Fruit fly (Drosophila melanogaster) whole organism, embryonic: ENCODE results near the gene Rnmt.

ENCODE experiments used
- Asciz ChIP-seq: fragments of 200-800 bp; sonication (Bioruptor generic); optimal IDR thresholded peaks from 2 replicates; lab custom pipeline; 2017; ENCODE audit warnings: missing biosample characterization, mild to moderate bottlenecking, missing genetic modification characterization, missing genetic modification reagents
- CG10565 ChIP-seq: fragments of 200-800 bp; sonication (Bioruptor generic); optimal IDR thresholded peaks from 3 replicates; lab custom pipeline; 2016; ENCODE audit warnings: missing biosample characterization, mild to moderate bottlenecking, missing genetic modification characterization
- CG10979 ChIP-seq: fragments of 200-800 bp; sonication (Bioruptor generic); optimal IDR thresholded peaks from 2 replicates; lab custom pipeline; 2018; ENCODE audit warnings: missing biosample characterization, mild to moderate bottlenecking, missing genetic modification characterization, moderate library complexity
- CG11560 ChIP-seq: fragments of 200-800 bp; sonication (Bioruptor generic); IDR thresholded peaks from 3 replicates; pipeline ENCODE4 v1.3.6; 2022; ENCODE audit warnings: missing biosample characterization, missing genetic modification characterization
- CG12391 ChIP-seq: fragments of 200-800 bp; sonication (Bioruptor generic); optimal IDR thresholded peaks from 3 replicates; lab custom pipeline; 2018; ENCODE audit warnings: missing biosample characterization, mild to moderate bottlenecking, missing genetic modification characterization, moderate library complexity
- CG14441 ChIP-seq: fragments of 200-800 bp; sonication (Bioruptor generic); IDR thresholded peaks from 2 replicates; pipeline ENCODE4 v1.3.6; 2022; ENCODE audit warnings: missing biosample characterization, missing genetic modification characterization
- CG16813 ChIP-seq: fragments of 200-800 bp; sonication (Bioruptor generic); IDR thresholded peaks from 3 replicates; pipeline ENCODE4 v1.3.6; 2022; ENCODE audit warnings: missing biosample characterization, missing genetic modification characterization; ENCODE audit not compliant: partially characterized antibody
- CG18262 ChIP-seq: fragments of 200-800 bp; optimal IDR thresholded peaks from 3 replicates; lab custom pipeline; 2019; ENCODE audit warnings: missing biosample characterization, mild to moderate bottlenecking, missing genetic modification characterization, moderate library complexity
- CG1832 ChIP-seq: fragments of 200-800 bp; sonication (Bioruptor generic); optimal IDR thresholded peaks from 2 replicates; lab custom pipeline; 2017; ENCODE audit warnings: missing biosample characterization, mild to moderate bottlenecking, missing genetic modification characterization, inconsistent platforms
- CG2199 ChIP-seq: fragments of 200-800 bp; sonication (Bioruptor generic); IDR thresholded peaks from 3 replicates; pipeline ENCODE4 v1.3.6; 2022; ENCODE audit warnings: missing biosample characterization, missing genetic modification characterization
- CG34376 ChIP-seq: fragments of 200-800 bp; sonication (Bioruptor generic); optimal IDR thresholded peaks from 2 replicates; lab custom pipeline; 2018; ENCODE audit warnings: missing biosample characterization, mild to moderate bottlenecking, missing genetic modification characterization
- CG3847 ChIP-seq: fragments of 200-800 bp; sonication (Bioruptor generic); IDR thresholded peaks from 2 replicates; pipeline ENCODE4 v1.3.6; 2022; ENCODE audit warnings: missing biosample characterization, missing genetic modification characterization
- CG4328 ChIP-seq: fragments of 200-800 bp; sonication (Bioruptor generic); optimal IDR thresholded peaks from 3 replicates; lab custom pipeline; 2017; ENCODE audit warnings: missing biosample characterization, missing genetic modification reagents, missing genetic modification characterization
- CG43689 ChIP-seq: fragments of 200-800 bp; sonication (Bioruptor generic); IDR thresholded peaks from 2 replicates; pipeline ENCODE4 v1.3.6; 2022; ENCODE audit warnings: missing biosample characterization, missing genetic modification characterization
- CG6689 ChIP-seq: fragments of 200-800 bp; sonication (Bioruptor generic); IDR thresholded peaks from 2 replicates; pipeline ENCODE4 v1.3.6; 2022; ENCODE audit warnings: missing biosample characterization, missing genetic modification characterization
- CG6791 ChIP-seq: fragments of 200-800 bp; sonication (Bioruptor generic); IDR thresholded peaks from 3 replicates; pipeline ENCODE4 v1.3.6; 2022; ENCODE audit warnings: missing biosample characterization, missing genetic modification characterization; ENCODE audit not compliant: partially characterized antibody
- CG6813 ChIP-seq: fragments of 200-800 bp; sonication (Bioruptor generic); optimal IDR thresholded peaks from 2 replicates; lab custom pipeline; 2017; ENCODE audit warnings: missing biosample characterization, missing genetic modification characterization, mild to moderate bottlenecking, moderate library complexity, missing genetic modification reagents
- CG7271 ChIP-seq: fragments of 200-800 bp; sonication (Bioruptor generic); optimal IDR thresholded peaks from 2 replicates; lab custom pipeline; 2018; ENCODE audit warnings: missing biosample characterization, mild to moderate bottlenecking, missing genetic modification characterization, moderate library complexity
- CG8765 ChIP-seq: fragments of 200-800 bp; sonication (Bioruptor generic); IDR thresholded peaks from 2 replicates; pipeline ENCODE4 v1.3.6; 2022; ENCODE audit warnings: missing biosample characterization, missing genetic modification characterization
- CG9727 ChIP-seq: fragments of 200-800 bp; sonication (Bioruptor generic); optimal IDR thresholded peaks from 3 replicates; lab custom pipeline; 2017; ENCODE audit warnings: missing biosample characterization, mild to moderate bottlenecking, missing genetic modification characterization
- CTCF ChIP-seq: fragments of 200-800 bp; sonication (Bioruptor generic); optimal IDR thresholded peaks from 2 replicates; lab custom pipeline; 2017; ENCODE audit warnings: missing biosample characterization, mild to moderate bottlenecking, missing genetic modification characterization, moderate library complexity
- Camta ChIP-seq: fragments of 200-800 bp; sonication (Bioruptor generic); optimal IDR thresholded peaks from 2 replicates; lab custom pipeline; 2016; ENCODE audit warnings: missing biosample characterization, missing genetic modification characterization
- Kr ChIP-seq: fragments of 200-800 bp; sonication (Bioruptor generic); optimal IDR thresholded peaks from 2 replicates; lab custom pipeline; 2017; ENCODE audit warnings: missing biosample characterization, mild to moderate bottlenecking, missing genetic modification characterization
- Lhr ChIP-seq: fragments of 200-800 bp; sonication (Bioruptor generic); optimal IDR thresholded peaks from 3 replicates; lab custom pipeline; 2017; ENCODE audit warnings: mild to moderate bottlenecking, missing biosample characterization, missing genetic modification reagents, missing genetic modification characterization
- Lim3 ChIP-seq: fragments of 200-800 bp; sonication (Bioruptor generic); IDR thresholded peaks from 2 replicates; pipeline ENCODE4 v1.3.6; 2022; ENCODE audit warnings: missing biosample characterization, missing genetic modification characterization
- MBD-R2 ChIP-seq: fragments of 200-800 bp; sonication (Bioruptor generic); IDR thresholded peaks from 2 replicates; pipeline ENCODE4 v1.3.6; 2022; ENCODE audit warnings: missing biosample characterization, missing genetic modification characterization
- Mrtf ChIP-seq: fragments of 200-800 bp; sonication (Bioruptor generic); IDR thresholded peaks from 3 replicates; pipeline ENCODE4 v1.3.6; 2022; ENCODE audit warnings: missing biosample characterization, missing genetic modification characterization
- NC2α ChIP-seq: fragments of 200-800 bp; sonication (Bioruptor generic); optimal IDR thresholded peaks from 2 replicates; lab custom pipeline; 2016; ENCODE audit warnings: missing biosample characterization, missing genetic modification characterization
- NC2β ChIP-seq: fragments of 200-800 bp; sonication (Bioruptor generic); optimal IDR thresholded peaks from 2 replicates; lab custom pipeline; 2016; ENCODE audit warnings: missing biosample characterization, missing genetic modification characterization
- Oaz ChIP-seq: fragments of 200-800 bp; sonication (Bioruptor generic); IDR thresholded peaks from 2 replicates; pipeline ENCODE4 v1.3.6; 2022; ENCODE audit warnings: missing biosample characterization, missing genetic modification characterization
- Sry-β ChIP-seq: fragments of 200-800 bp; sonication (Bioruptor generic); optimal IDR thresholded peaks from 2 replicates; lab custom pipeline; 2018; ENCODE audit warnings: missing biosample characterization, mild to moderate bottlenecking, missing genetic modification characterization, moderate library complexity
- Taf1 ChIP-seq: fragments of 200-800 bp; sonication (Bioruptor generic); IDR thresholded peaks from 2 replicates; pipeline ENCODE4 v1.3.6; 2022; ENCODE audit warnings: missing biosample characterization, missing genetic modification characterization
- Xrp1 ChIP-seq: fragments of 200-800 bp; sonication (Bioruptor generic); IDR thresholded peaks from 2 replicates; pipeline ENCODE4 v1.3.6; 2022; ENCODE audit warnings: missing biosample characterization, missing genetic modification characterization
- ase ChIP-seq: fragments of 200-800 bp; sonication (Bioruptor generic); IDR thresholded peaks from 3 replicates; pipeline ENCODE4 v1.3.6; 2022; ENCODE audit warnings: missing biosample characterization, missing genetic modification characterization
- bigmax ChIP-seq: fragments of 200-800 bp; sonication (Bioruptor generic); optimal IDR thresholded peaks from 2 replicates; lab custom pipeline; 2018; ENCODE audit warnings: missing biosample characterization, mild to moderate bottlenecking, missing genetic modification characterization
- bowl ChIP-seq: fragments of 200-800 bp; sonication (Bioruptor generic); IDR thresholded peaks from 2 replicates; pipeline ENCODE4 v1.3.6; 2022; ENCODE audit warnings: missing biosample characterization, missing genetic modification characterization
- bsh ChIP-seq, 2 experiments: fragments of 200-800 bp; sonication (Bioruptor generic); optimal IDR thresholded peaks; 2 replicates each; lab custom pipeline; 2017 to 2018; ENCODE audit warnings: mild to moderate bottlenecking in 2 of 2, missing biosample characterization in 2 of 2, missing genetic modification characterization in 2 of 2, moderate library complexity in 1 of 2
- chm ChIP-seq: fragments of 200-800 bp; sonication (Bioruptor generic); IDR thresholded peaks from 2 replicates; pipeline ENCODE4 v1.3.6; 2022; ENCODE audit warnings: missing biosample characterization, missing genetic modification characterization
- dysf ChIP-seq: fragments of 200-800 bp; sonication (Bioruptor generic); IDR thresholded peaks from 3 replicates; pipeline ENCODE4 v1.3.6; 2022; ENCODE audit warnings: missing biosample characterization, missing genetic modification characterization
- kni ChIP-seq: fragments of 200-800 bp; sonication (Bioruptor generic); optimal IDR thresholded peaks from 3 replicates; lab custom pipeline; 2017; ENCODE audit warnings: mild to moderate bottlenecking, missing biosample characterization, missing genetic modification reagents, missing genetic modification characterization
- lov ChIP-seq, 2 experiments: fragments of 200-800 bp in 1 of 2; fragments of >200 bp in 1 of 2; sonication (Bioruptor generic) in 1 of 2; IDR thresholded peaks in 1 of 2; optimal IDR thresholded peaks in 1 of 2; 2 replicates in 1 of 2; 3 replicates in 1 of 2; pipeline versions ENCODE4 v1.3.6 to Lab custom; 2017 to 2022; ENCODE audit warnings: missing biosample characterization in 1 of 2, missing genetic modification characterization in 1 of 2
- luna ChIP-seq: fragments of 200-800 bp; sonication (Bioruptor generic); optimal IDR thresholded peaks from 2 replicates; lab custom pipeline; 2016; ENCODE audit warnings: missing biosample characterization, missing genetic modification characterization
- rib ChIP-seq: fragments of 200-800 bp; sonication (Bioruptor generic); IDR thresholded peaks from 2 replicates; pipeline ENCODE4 v1.3.6; 2022; ENCODE audit warnings: missing biosample characterization, missing genetic modification characterization
- row ChIP-seq: fragments of 200-800 bp; sonication (Bioruptor generic); IDR thresholded peaks from 3 replicates; pipeline ENCODE4 v1.3.6; 2022; ENCODE audit warnings: missing biosample characterization, missing genetic modification characterization
- sd ChIP-seq: fragments of 200-800 bp; sonication (Bioruptor generic); optimal IDR thresholded peaks from 3 replicates; lab custom pipeline; 2018; ENCODE audit warnings: missing biosample characterization, mild to moderate bottlenecking, missing genetic modification characterization, moderate library complexity
- seq ChIP-seq: fragments of 200-800 bp; sonication (Bioruptor generic); IDR thresholded peaks from 2 replicates; pipeline ENCODE4 v1.3.6; 2022; ENCODE audit warnings: missing biosample characterization, missing genetic modification characterization
- stwl ChIP-seq: fragments of 200-800 bp; sonication (Bioruptor generic); optimal IDR thresholded peaks from 3 replicates; lab custom pipeline; 2018; ENCODE audit warnings: missing biosample characterization, mild to moderate bottlenecking, missing genetic modification characterization, moderate library complexity
- tup ChIP-seq: fragments of 200-800 bp; sonication (Bioruptor generic); optimal IDR thresholded peaks from 2 replicates; lab custom pipeline; 2016; ENCODE audit warnings: missing biosample characterization, mild to moderate bottlenecking, missing genetic modification characterization, moderate library complexity
- wdn ChIP-seq: fragments of 200-800 bp; sonication (Bioruptor generic); IDR thresholded peaks from 2 replicates; pipeline ENCODE4 v1.3.6; 2022; ENCODE audit warnings: missing biosample characterization, missing genetic modification characterization

Rnmt gene

DNA sequence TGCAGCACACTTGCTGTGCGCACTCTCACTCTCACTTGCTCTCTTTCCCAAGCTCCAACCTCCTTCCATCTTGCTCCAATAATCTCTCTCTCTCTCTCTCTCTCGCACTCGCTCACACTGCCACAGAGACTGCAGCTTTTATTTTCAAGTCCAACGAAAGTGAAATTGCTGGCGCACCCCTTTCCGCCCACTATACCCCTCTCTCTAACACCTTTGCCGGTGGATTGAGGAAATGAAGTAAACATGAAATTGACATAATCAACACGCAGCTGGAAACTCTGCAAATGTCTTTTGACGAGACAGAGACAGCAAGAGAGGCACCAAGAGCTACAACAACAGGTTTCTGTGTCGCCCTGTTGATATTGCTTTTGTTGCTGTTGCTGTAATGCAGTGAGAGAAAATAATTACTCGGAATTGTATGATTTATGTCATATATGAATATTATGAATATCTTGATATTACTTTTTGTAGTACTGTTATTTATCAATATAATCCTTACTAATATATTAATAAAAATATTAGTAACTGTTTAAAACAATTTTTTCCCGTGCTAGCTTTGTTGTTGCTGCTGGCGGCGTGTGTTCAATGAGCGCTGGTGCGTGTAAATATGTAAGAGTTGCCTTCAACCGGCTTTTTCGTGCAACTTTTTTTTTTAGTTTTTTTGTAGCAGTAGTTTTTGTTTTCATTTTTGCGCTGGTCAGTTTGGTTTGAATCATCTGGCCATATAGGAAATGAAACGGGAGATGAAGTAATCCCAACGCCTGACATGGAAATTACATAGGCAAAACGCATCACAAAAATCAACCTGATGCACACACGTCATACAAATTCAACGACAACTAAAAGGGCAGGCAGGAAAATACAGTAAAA is 13.9 kb upstream of the Rnmt start (continued):
- TF ChIP-seq Asciz (GFP tag; lab: Kevin White, UChicago) (peak; percentile 92), stwl (tag; lab: Kevin White, UChicago) (peak; percentile 58), bigmax (GFP tag; lab: Kevin White, UChicago) (no peak), seq (peak; percentile 85), CG10979 (tag; lab: Kevin White, UChicago) (peak; percentile 96), Sry-β (GFP tag; lab: Kevin White, UChicago) (peak; percentile 52), sd (tag; lab: Kevin White, UChicago) (peak; percentile 84), CG8765 (GFP tag; lab: Robert Waterston, UW) (no peak; the same call in 1 of the 2 replicates), Mrtf (peak; percentile 82), luna (GFP tag; lab: Kevin White, UChicago) (no peak), CG2199 (GFP tag; lab: Robert Waterston, UW) (peak; percentile 82; the same call in 2 of the 3 replicates), CG4328 (GFP tag; lab: Kevin White, UChicago) (peak; percentile 34), bowl (peak; percentile 84), kni (peak; percentile 97), CG1832 (peak; percentile 75), NC2α (no peak), CG10565 (GFP tag; lab: Kevin White, UChicago) (peak; percentile 42), CG3847 (GFP tag; lab: Robert Waterston, UW) (peak; percentile 78), CG9727 (GFP tag; lab: Kevin White, UChicago) (peak; percentile 92), wdn (GFP tag; lab: Robert Waterston, UW) (peak; percentile 69), Oaz (GFP tag; lab: Robert Waterston, UW) (peak; percentile 86), ase (GFP tag; lab: Robert Waterston, UW) (peak; percentile 92), CG14441 (peak; percentile 92), tup (GFP tag; lab: Kevin White, UChicago) (peak; percentile 45), CG18262 (tag; lab: Kevin White, UChicago) (peak; percentile 94), CG12391 (tag; lab: Kevin White, UChicago) (peak; percentile 97), CG6791 (GFP tag; lab: Robert Waterston, UW) (0 out of 3 replicates have a peak, but pooled peaks have one; percentile 31), Taf1 (GFP tag; lab: Robert Waterston, UW) (peak; percentile 60), CG11560 (tag; lab: Robert Waterston, UW) (no peak; the same call in 2 of the 3 replicates), lov (optimal IDR thresholded peaks at IDR 0.05; lab: Kevin White, UChicago) (no peak), lov (GFP tag; IDR thresholded peaks at IDR 0.05; lab: Robert Waterston, UW) (peak; percentile 73), Lim3 (GFP tag; lab: Robert Waterston, UW) (peak; percentile 85), dysf (GFP tag; lab: Robert Waterston, UW) (peak; percentile 91), CG43689 (peak; percentile 91), bsh (GFP tag; optimal IDR thresholded peaks at IDR 0.05; lab: Kevin White, UChicago) (peak; percentile 79 to 96), CG6689 (GFP tag; lab: Robert Waterston, UW) (peak; percentile 95), Kr (peak; percentile 80), row (GFP tag; lab: Robert Waterston, UW) (peak; percentile 96), NC2β (peak; percentile 27), Lhr (peak; percentile 59), chm (GFP tag; lab: Robert Waterston, UW) (peak; percentile 75), CG7271 (peak; percentile 59), Xrp1 (GFP tag; lab: Robert Waterston, UW) (peak; percentile 96), MBD-R2 (GFP tag; lab: Robert Waterston, UW) (peak; percentile 53), rib (no peak; the same call in 1 of the 2 replicates), CG16813 (no peak), CG34376 (GFP tag; lab: Kevin White, UChicago) (no peak), Camta (peak; percentile 51), CTCF (peak; percentile 23), CG6813 (GFP tag; lab: Kevin White, UChicago) (peak; percentile 71)
